Fruit fly (Drosophila melanogaster) whole organism, embryonic: ENCODE results near the gene CG7484.

Experiments
- CG1024 ChIP-seq: fragments of 200-800 bp; sonication (Bioruptor generic); IDR thresholded peaks from 2 replicates; pipeline ENCODE4 v1.3.6; 2022; ENCODE audit warnings: missing biosample characterization, missing genetic modification characterization
- CG10979 ChIP-seq: fragments of 200-800 bp; sonication (Bioruptor generic); optimal IDR thresholded peaks from 2 replicates; lab custom pipeline; 2018; ENCODE audit warnings: missing biosample characterization, mild to moderate bottlenecking, missing genetic modification characterization, moderate library complexity
- CG11093 ChIP-seq: fragments of 200-800 bp; sonication (Bioruptor generic); IDR thresholded peaks from 3 replicates; pipeline ENCODE4 v1.3.6; 2022; ENCODE audit warnings: missing biosample characterization, missing genetic modification characterization
- CG12104 ChIP-seq: fragments of 200-800 bp; sonication (Bioruptor generic); optimal IDR thresholded peaks from 3 replicates; lab custom pipeline; 2016; ENCODE audit warnings: missing biosample characterization, missing genetic modification characterization
- CG12219 ChIP-seq: fragments of 200-800 bp; sonication (Bioruptor generic); optimal IDR thresholded peaks from 3 replicates; lab custom pipeline; 2018; ENCODE audit warnings: missing biosample characterization, mild to moderate bottlenecking, missing genetic modification characterization
- CG12236 ChIP-seq: fragments of 200-800 bp; sonication (Bioruptor generic); optimal IDR thresholded peaks from 2 replicates; lab custom pipeline; 2016; ENCODE audit warnings: missing biosample characterization, missing genetic modification characterization
- CG12391 ChIP-seq: fragments of 200-800 bp; sonication (Bioruptor generic); optimal IDR thresholded peaks from 3 replicates; lab custom pipeline; 2018; ENCODE audit warnings: missing biosample characterization, mild to moderate bottlenecking, missing genetic modification characterization, moderate library complexity
- CG12942 ChIP-seq: fragments of 200-800 bp; sonication (Bioruptor generic); optimal IDR thresholded peaks from 3 replicates; lab custom pipeline; 2016; ENCODE audit warnings: missing biosample characterization, missing genetic modification characterization
- CG13624 ChIP-seq: fragments of 200-800 bp; sonication (Bioruptor generic); optimal IDR thresholded peaks from 2 replicates; lab custom pipeline; 2016; ENCODE audit warnings: missing biosample characterization, missing genetic modification characterization
- CG14014 ChIP-seq: fragments of 200-800 bp; sonication (Bioruptor generic); IDR thresholded peaks from 2 replicates; pipeline ENCODE4 v1.3.6; 2022; ENCODE audit warnings: missing biosample characterization, missing genetic modification characterization
- CG14965 ChIP-seq: fragments of 200-800 bp; sonication (Bioruptor generic); optimal IDR thresholded peaks from 2 replicates; lab custom pipeline; 2016; ENCODE audit warnings: missing biosample characterization, missing genetic modification characterization, borderline replicate concordance
- CG18262 ChIP-seq: fragments of 200-800 bp; optimal IDR thresholded peaks from 3 replicates; lab custom pipeline; 2019; ENCODE audit warnings: missing biosample characterization, mild to moderate bottlenecking, missing genetic modification characterization, moderate library complexity
- CG18619 ChIP-seq: fragments of 200-800 bp; sonication (Bioruptor generic); optimal IDR thresholded peaks from 3 replicates; lab custom pipeline; 2017; ENCODE audit warnings: missing biosample characterization, mild to moderate bottlenecking, missing genetic modification characterization
- CG2889 ChIP-seq: fragments of 200-800 bp; sonication (Bioruptor generic); IDR thresholded peaks from 3 replicates; pipeline ENCODE4 v1.3.6; 2022; ENCODE audit warnings: missing biosample characterization, missing genetic modification characterization
- CG32532 ChIP-seq: fragments of 200-800 bp; sonication (Bioruptor generic); IDR thresholded peaks from 2 replicates; pipeline ENCODE4 v1.3.6; 2022; ENCODE audit warnings: missing biosample characterization, missing genetic modification characterization
- CG3407 ChIP-seq: fragments of 200-800 bp; sonication (Bioruptor generic); optimal IDR thresholded peaks from 2 replicates; lab custom pipeline; 2018; ENCODE audit warnings: missing biosample characterization, mild to moderate bottlenecking, missing genetic modification characterization
- CG4360 ChIP-seq: fragments of 200-800 bp; sonication (Bioruptor generic); IDR thresholded peaks from 2 replicates; pipeline ENCODE4 v1.3.6; 2022; ENCODE audit warnings: missing biosample characterization, missing genetic modification characterization
- CG4424 ChIP-seq: fragments of 200-800 bp; sonication (Bioruptor generic); optimal IDR thresholded peaks from 3 replicates; lab custom pipeline; 2016; ENCODE audit warnings: missing biosample characterization, missing genetic modification characterization
- CG4617 ChIP-seq: fragments of 200-800 bp; sonication (Bioruptor generic); optimal IDR thresholded peaks from 3 replicates; lab custom pipeline; 2016; ENCODE audit warnings: missing biosample characterization, missing genetic modification characterization, borderline replicate concordance
- CG6654 ChIP-seq: fragments of 200-800 bp; sonication (Bioruptor generic); optimal IDR thresholded peaks from 2 replicates; lab custom pipeline; 2017; ENCODE audit warnings: missing biosample characterization, mild to moderate bottlenecking, missing genetic modification characterization
- CG9797 ChIP-seq: fragments of 200-800 bp; sonication (Bioruptor generic); optimal IDR thresholded peaks from 3 replicates; lab custom pipeline; 2018; ENCODE audit warnings: missing biosample characterization, mild to moderate bottlenecking, missing genetic modification characterization
- Dfd ChIP-seq, 2 experiments: fragments of >200 bp; optimal IDR thresholded peaks; 2 replicates each; lab custom pipeline; 2017; ENCODE audit warnings: missing biosample characterization in 2 of 2, missing genetic modification characterization in 2 of 2
- Dip2 ChIP-seq: fragments of 200-800 bp; sonication (Bioruptor generic); IDR thresholded peaks from 2 replicates; pipeline ENCODE4 v1.3.6; 2022; ENCODE audit warnings: missing biosample characterization, missing genetic modification characterization
- Dll ChIP-seq: fragments of 200-800 bp; sonication (Bioruptor generic); IDR thresholded peaks from 4 replicates; pipeline ENCODE4 v1.3.6; 2022; ENCODE audit warnings: missing biosample characterization, missing genetic modification characterization; ENCODE audit not compliant: partially characterized antibody
- Drgx ChIP-seq: fragments of 200-800 bp; sonication (Bioruptor generic); IDR thresholded peaks from 2 replicates; pipeline ENCODE4 v1.3.6; 2022; ENCODE audit warnings: missing biosample characterization, missing genetic modification characterization
- Eip74EF ChIP-seq, 2 experiments: fragments of 200-800 bp in 1 of 2; fragments of >200 bp in 1 of 2; sonication (Bioruptor generic) in 1 of 2; optimal IDR thresholded peaks; 2 replicates each; lab custom pipeline; 2017 to 2019; ENCODE audit warnings: missing biosample characterization in 2 of 2, missing genetic modification characterization in 2 of 2, mild to moderate bottlenecking in 1 of 2, moderate library complexity in 1 of 2
- Fer1 ChIP-seq: fragments of 200-800 bp; sonication (Bioruptor generic); optimal IDR thresholded peaks from 2 replicates; lab custom pipeline; 2017; ENCODE audit warnings: missing biosample characterization, mild to moderate bottlenecking, missing genetic modification characterization
- Hr51 ChIP-seq, 2 experiments: fragments of 200-800 bp; sonication (Bioruptor generic); optimal IDR thresholded peaks; 2 replicates in 1 of 2; 3 replicates in 1 of 2; lab custom pipeline; 2016 to 2018; ENCODE audit warnings: missing biosample characterization in 2 of 2, missing genetic modification characterization in 2 of 2, mild to moderate bottlenecking in 1 of 2, moderate library complexity in 1 of 2
- Med ChIP-seq: fragments of 200-800 bp; sonication (Bioruptor generic); peaks from one replicate; lab custom pipeline; 2016; ENCODE audit warnings: missing biosample characterization, missing genetic modification characterization, mild to moderate bottlenecking, inconsistent platforms, moderate library complexity
- Rfx ChIP-seq: fragments of 200-800 bp; sonication (Bioruptor generic); IDR thresholded peaks from 2 replicates; pipeline ENCODE4 v1.3.6; 2022; ENCODE audit warnings: missing biosample characterization, missing genetic modification characterization
- Spps ChIP-seq: fragments of 200-800 bp; sonication (Bioruptor generic); optimal IDR thresholded peaks from 2 replicates; lab custom pipeline; 2018; ENCODE audit warnings: missing biosample characterization, mild to moderate bottlenecking, missing genetic modification characterization
- YL-1 ChIP-seq: fragments of 200-800 bp; sonication (Bioruptor generic); optimal IDR thresholded peaks from 3 replicates; lab custom pipeline; 2017; ENCODE audit warnings: missing biosample characterization, mild to moderate bottlenecking, missing genetic modification characterization
- ab ChIP-seq: fragments of 200-800 bp; sonication (Bioruptor generic); optimal IDR thresholded peaks from 2 replicates; lab custom pipeline; 2016; ENCODE audit warnings: missing biosample characterization, missing genetic modification characterization
- al ChIP-seq: fragments of 200-800 bp; sonication (Bioruptor generic); IDR thresholded peaks from 2 replicates; pipeline ENCODE4 v1.3.6; 2022; ENCODE audit warnings: missing biosample characterization, missing genetic modification characterization
- ap ChIP-seq: fragments of 200-800 bp; sonication (Bioruptor generic); IDR thresholded peaks from 2 replicates; pipeline ENCODE4 v1.3.6; 2022; ENCODE audit warnings: missing biosample characterization, missing genetic modification characterization
- cg ChIP-seq: fragments of 200-800 bp; sonication (Bioruptor generic); optimal IDR thresholded peaks from 3 replicates; lab custom pipeline; 2019; ENCODE audit warnings: missing biosample characterization, mild to moderate bottlenecking, missing genetic modification characterization, moderate library complexity
- crp ChIP-seq, 2 experiments: fragments of 200-800 bp; sonication (Bioruptor generic); optimal IDR thresholded peaks; 2 replicates in 1 of 2; 3 replicates in 1 of 2; lab custom pipeline; 2017; ENCODE audit warnings: missing biosample characterization in 2 of 2, missing genetic modification characterization in 2 of 2, mild to moderate bottlenecking in 1 of 2, moderate library complexity in 1 of 2
- en ChIP-seq: fragments of 200-800 bp; sonication (Bioruptor generic); optimal IDR thresholded peaks from 2 replicates; lab custom pipeline; 2016; ENCODE audit warnings: missing biosample characterization, missing genetic modification characterization
- fd102C ChIP-seq: fragments of 200-800 bp; sonication (Bioruptor generic); optimal IDR thresholded peaks from 2 replicates; lab custom pipeline; 2018; ENCODE audit warnings: missing biosample characterization, mild to moderate bottlenecking, missing genetic modification characterization, moderate library complexity
- gce ChIP-seq: fragments of 200-800 bp; sonication (Bioruptor generic); IDR thresholded peaks from 3 replicates; pipeline ENCODE4 v1.3.6; 2022; ENCODE audit warnings: missing biosample characterization, missing genetic modification characterization
- ind ChIP-seq: fragments of 200-800 bp; sonication (Bioruptor generic); optimal IDR thresholded peaks from 3 replicates; lab custom pipeline; 2016; ENCODE audit warnings: missing biosample characterization, missing genetic modification characterization
- jigr1 ChIP-seq: fragments of 200-800 bp; sonication (Bioruptor generic); IDR thresholded peaks from 3 replicates; pipeline ENCODE4 v1.3.6; 2022; ENCODE audit warnings: missing biosample characterization, missing genetic modification characterization
- nom ChIP-seq: fragments of 200-800 bp; sonication (Bioruptor generic); optimal IDR thresholded peaks from 2 replicates; lab custom pipeline; 2017; ENCODE audit warnings: missing biosample characterization, missing genetic modification characterization, mild to moderate bottlenecking, moderate library complexity, missing genetic modification reagents
- psq ChIP-seq: fragments of 200-800 bp; sonication (Bioruptor generic); optimal IDR thresholded peaks from 2 replicates; lab custom pipeline; 2017; ENCODE audit warnings: missing biosample characterization, missing genetic modification characterization
- pzg ChIP-seq: fragments of 200-800 bp; sonication (Bioruptor generic); optimal IDR thresholded peaks from 3 replicates; lab custom pipeline; 2018; ENCODE audit warnings: missing biosample characterization, mild to moderate bottlenecking, missing genetic modification characterization, moderate library complexity
- sens-2 ChIP-seq: fragments of 200-800 bp; sonication (Bioruptor generic); IDR thresholded peaks from 2 replicates; pipeline ENCODE4 v1.3.6; 2022; ENCODE audit warnings: missing biosample characterization, missing genetic modification characterization
- so ChIP-seq: fragments of 200-800 bp; sonication (Bioruptor generic); IDR thresholded peaks from 3 replicates; pipeline ENCODE4 v1.3.6; 2022; ENCODE audit warnings: missing biosample characterization, missing genetic modification characterization
- sob ChIP-seq: fragments of 200-800 bp; sonication (Bioruptor generic); IDR thresholded peaks from 2 replicates; pipeline ENCODE4 v1.3.6; 2022; ENCODE audit warnings: missing biosample characterization, missing genetic modification characterization
- zen2 ChIP-seq: fragments of 200-800 bp; sonication (Bioruptor generic); IDR thresholded peaks from 3 replicates; pipeline ENCODE4 v1.3.6; 2022; ENCODE audit warnings: missing biosample characterization, missing genetic modification characterization; ENCODE audit not compliant: partially characterized antibody
- zfh1 ChIP-seq: fragments of 200-800 bp; sonication (Bioruptor generic); IDR thresholded peaks from 3 replicates; pipeline ENCODE4 v1.3.6; 2022; ENCODE audit warnings: missing biosample characterization, missing genetic modification characterization

Gene CG7484

dm6 chr3L:17619209-17619705, 35.2 kb upstream of the CG7484 start, which contains the start of gene Eip74EF (continued):
- no peak for TF ChIP-seq YL-1
- no peak for TF ChIP-seq Spps (tag; lab: Kevin White, UChicago)
- TF ChIP-seq Eip74EF (GFP tag; optimal IDR thresholded peaks at IDR 0.05; lab: Kevin White, UChicago): peak in 1 of 2 experiments; percentile 55
- TF ChIP-seq Med: peak; percentile 63
- TF ChIP-seq sens-2: peak; percentile 20; the same call in 1 of the 2 replicates
- TF ChIP-seq Rfx (GFP tag; lab: Robert Waterston, UW): 0 out of 2 replicates have a peak, but pooled peaks have one; percentile 20
- TF ChIP-seq CG6654 (GFP tag; lab: Kevin White, UChicago): no peak
- TF ChIP-seq nom (GFP tag; lab: Kevin White, UChicago): peak; percentile 77
- TF ChIP-seq CG12219 (GFP tag; lab: Kevin White, UChicago): no peak
- no peak for TF ChIP-seq en (GFP tag; lab: Kevin White, UChicago)
- TF ChIP-seq CG32532: no peak
- 0 out of 3 replicates have a peak, but pooled peaks have one; percentile 55 for TF ChIP-seq gce (GFP tag; lab: Robert Waterston, UW)
- TF ChIP-seq CG1024 (GFP tag; lab: Robert Waterston, UW): 0 out of 2 replicates have a peak, but pooled peaks have one; percentile 2
- TF ChIP-seq CG9797 (GFP tag; lab: Kevin White, UChicago): no peak
- no peak for TF ChIP-seq CG12236 (GFP tag; lab: Kevin White, UChicago)
- no peak for TF ChIP-seq CG14965 (GFP tag; lab: Kevin White, UChicago)
- TF ChIP-seq ind (GFP tag; lab: Kevin White, UChicago): peak; percentile 1
- no peak for TF ChIP-seq CG2889
- no peak for TF ChIP-seq jigr1 (GFP tag; lab: Robert Waterston, UW)
- TF ChIP-seq Fer1 (GFP tag; lab: Kevin White, UChicago): no peak
- TF ChIP-seq Drgx (GFP tag; lab: Robert Waterston, UW): peak; percentile 79
- no peak for TF ChIP-seq CG12391
- TF ChIP-seq Dll (GFP tag; lab: Robert Waterston, UW): 0 out of 4 replicates have a peak, but pooled peaks have one; percentile 19
- no peak for TF ChIP-seq Dip2 (GFP tag; lab: Robert Waterston, UW)
- peak in 1 of 2 experiments; percentile 13 for TF ChIP-seq Hr51 (GFP tag; optimal IDR thresholded peaks at IDR 0.05; lab: Kevin White, UChicago)
- no peak for TF ChIP-seq CG14014 (GFP tag; lab: Robert Waterston, UW)
- TF ChIP-seq CG12104 (GFP tag; lab: Kevin White, UChicago): no peak
- TF ChIP-seq al (GFP tag; lab: Robert Waterston, UW): no peak
- TF ChIP-seq crp (GFP tag; optimal IDR thresholded peaks at IDR 0.05; lab: Kevin White, UChicago): no peak
- no peak for TF ChIP-seq CG18262 (tag; lab: Kevin White, UChicago)
- no peak for TF ChIP-seq ap (GFP tag; lab: Robert Waterston, UW)
- peak; percentile 59; the same call in 2 of the 3 replicates for TF ChIP-seq so
- no peak for TF ChIP-seq CG3407 (GFP tag; lab: Kevin White, UChicago)
- no peak for TF ChIP-seq fd102C
- TF ChIP-seq CG4617 (GFP tag; lab: Kevin White, UChicago): no peak
- TF ChIP-seq CG4424 (GFP tag; lab: Kevin White, UChicago): peak; percentile 5
- no peak for TF ChIP-seq ab (GFP tag; lab: Kevin White, UChicago)
- TF ChIP-seq cg (GFP tag; lab: Kevin White, UChicago): peak; percentile 73
- TF ChIP-seq CG13624 (GFP tag; lab: Kevin White, UChicago): no peak
- no peak for TF ChIP-seq Dfd (GFP tag; optimal IDR thresholded peaks at IDR 0.05; lab: Kevin White, UChicago)
- peak; percentile 16 for TF ChIP-seq CG10979 (tag; lab: Kevin White, UChicago)
- peak; percentile 43; the same call in 1 of the 3 replicates for TF ChIP-seq zfh1 (GFP tag; lab: Robert Waterston, UW)
- TF ChIP-seq CG18619 (GFP tag; lab: Kevin White, UChicago): no peak
- peak; percentile 66; the same call in 1 of the 3 replicates for TF ChIP-seq zen2
- 0 out of 2 replicates have a peak, but pooled peaks have one; percentile 26 for TF ChIP-seq CG4360 (GFP tag; lab: Robert Waterston, UW)
- TF ChIP-seq CG11093: no peak
- TF ChIP-seq psq (GFP tag; lab: Kevin White, UChicago): no peak
- TF ChIP-seq sob: no peak
- no peak for TF ChIP-seq pzg
- no peak for TF ChIP-seq CG12942 (GFP tag; lab: Kevin White, UChicago)
